Worm (Caenorhabditis elegans) whole organism, late embryonic: ENCODE measurements around the gene K07G6.1.

ENCODE experiments used
- Y22D7AL.16 ChIP-seq: sonication (generic microtip); optimal IDR thresholded peaks from 2 replicates; lab custom pipeline; 2016; ENCODE audit warnings: missing genetic modification characterization, missing compliant biosample characterization
- ceh-30 ChIP-seq: fragments of 150-350 bp; optimal IDR thresholded peaks from 2 replicates; lab custom pipeline; 2014; ENCODE audit warnings: missing biosample characterization, missing genetic modification characterization
- ceh-9 ChIP-seq: sonication (generic microtip); optimal IDR thresholded peaks from 2 replicates; lab custom pipeline; 2016; ENCODE audit warnings: mild to moderate bottlenecking, missing genetic modification characterization, inconsistent platforms, missing compliant biosample characterization
- dve-1 ChIP-seq: sonication (generic microtip); optimal IDR thresholded peaks from 2 replicates; lab custom pipeline; 2017; ENCODE audit warnings: antibody characterized with exemption, mild to moderate bottlenecking, missing genetic modification characterization, missing compliant biosample characterization
- fkh-10 ChIP-seq: fragments of 150-350 bp; optimal IDR thresholded peaks from 2 replicates; lab custom pipeline; 2014; ENCODE audit warnings: missing biosample characterization, missing genetic modification reagents, missing genetic modification characterization
- hlh-13 ChIP-seq: fragments of 200-800 bp; sonication (Bioruptor generic); optimal IDR thresholded peaks from 2 replicates; lab custom pipeline; 2018; ENCODE audit warnings: mild to moderate bottlenecking, missing genetic modification characterization, missing compliant biosample characterization
- lin-11 ChIP-seq: fragments of 200-800 bp; sonication (Bioruptor generic); optimal IDR thresholded peaks from 2 replicates; lab custom pipeline; 2018; ENCODE audit warnings: mild to moderate bottlenecking, missing genetic modification characterization, missing compliant biosample characterization
- mec-3 ChIP-seq: sonication (generic microtip); optimal IDR thresholded peaks from 2 replicates; lab custom pipeline; 2016; ENCODE audit warnings: borderline replicate concordance, missing genetic modification characterization, missing compliant biosample characterization
- nhr-11 ChIP-seq: fragments of 150-350 bp; optimal IDR thresholded peaks from 2 replicates; lab custom pipeline; 2014; ENCODE audit warnings: missing biosample characterization, missing genetic modification characterization
- sox-4 ChIP-seq: sonication (generic microtip); optimal IDR thresholded peaks from 2 replicates; lab custom pipeline; 2017; ENCODE audit warnings: mild to moderate bottlenecking, missing genetic modification characterization, inconsistent platforms, missing compliant biosample characterization
- tbx-2 ChIP-seq: sonication (generic microtip); optimal IDR thresholded peaks from 2 replicates; lab custom pipeline; 2016; ENCODE audit warnings: missing genetic modification characterization, missing compliant biosample characterization
- ttx-3 ChIP-seq: sonication (generic microtip); optimal IDR thresholded peaks from 2 replicates; lab custom pipeline; 2016; ENCODE audit warnings: missing genetic modification reagents, missing genetic modification characterization, missing compliant biosample characterization
- unc-55 ChIP-seq: sonication (generic microtip); optimal IDR thresholded peaks from 2 replicates; lab custom pipeline; 2017; ENCODE audit warnings: missing biosample characterization, missing genetic modification reagents, missing genetic modification characterization

DNA sequence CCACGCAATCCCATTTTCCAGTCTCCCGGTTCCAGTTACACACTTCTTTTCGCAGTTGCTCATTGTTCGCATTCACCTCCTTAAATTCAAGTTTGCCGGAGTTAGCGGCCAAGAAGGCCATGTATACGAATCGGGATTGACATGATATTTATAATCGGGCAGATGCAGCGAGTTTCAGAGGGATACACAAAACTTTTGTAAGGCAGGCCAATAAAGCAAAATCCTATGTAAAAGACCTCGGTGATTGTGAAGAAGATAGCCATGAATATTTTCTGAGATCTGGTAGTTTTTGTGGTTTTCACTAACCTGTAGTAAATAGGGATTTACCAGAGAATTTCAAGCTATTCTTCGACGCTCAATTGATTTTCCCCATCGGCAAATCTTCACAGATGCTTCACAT, 25.4 kb downstream of the K07G6.1 start:
- no peak for TF ChIP-seq unc-55 (GFP tag; lab: Kevin White, UChicago)
- TF ChIP-seq tbx-2 (tag; lab: Kevin White, UChicago): no peak
- TF ChIP-seq Y22D7AL.16 (tag; lab: Kevin White, UChicago): no peak
- no peak for TF ChIP-seq dve-1 (tag; lab: Kevin White, UChicago)
- TF ChIP-seq sox-4 (tag; lab: Kevin White, UChicago): no peak
- TF ChIP-seq ceh-9 (tag; lab: Kevin White, UChicago): no peak
- TF ChIP-seq nhr-11 (tag; lab: Kevin White, UChicago): no peak
- TF ChIP-seq hlh-13 (GFP tag; lab: Kevin White, UChicago): no peak
- TF ChIP-seq ttx-3 (tag; lab: Kevin White, UChicago): no peak
- TF ChIP-seq ceh-30 (tag; lab: Kevin White, UChicago): no peak
- no peak for TF ChIP-seq lin-11 (tag; lab: Kevin White, UChicago)
- TF ChIP-seq fkh-10 (GFP tag; lab: Kevin White, UChicago): no peak
- no peak for TF ChIP-seq mec-3 (tag; lab: Kevin White, UChicago)
